Worm (Caenorhabditis elegans) whole organism, L4/young adult: ENCODE data around the gene srt-23.
"Not testable (repeated sequence)": the region's sequence is repeated elsewhere in the genome, so short reads cannot be mapped to it uniquely, and the experiment has no call there.

ENCODE experiments used
- W03F9.2 ChIP-seq: fragments of 150-350 bp; optimal IDR thresholded peaks from 2 replicates; lab custom pipeline; 2014; ENCODE audit warnings: missing biosample characterization, missing genetic modification characterization
- dao-5 ChIP-seq: sonication (generic microtip); optimal IDR thresholded peaks from 2 replicates; lab custom pipeline; 2016; ENCODE audit warnings: missing genotype, missing genetic modification characterization, moderate library complexity, missing compliant biosample characterization
- him-1 ChIP-seq: sonication (generic microtip); optimal IDR thresholded peaks from 2 replicates; lab custom pipeline; 2016; ENCODE audit warnings: missing genotype, missing genetic modification reagents, missing genetic modification characterization, missing compliant biosample characterization

srt-23 gene

ce11 chrIV:760267-760666 lies 3.7 kb downstream of the srt-23 start, which contains the start of gene gst-40:
TSS of gene gst-40 (plus strand) at chrIV:760502.
- TF ChIP-seq W03F9.2 (no peak), him-1 (tag; lab: Kevin White, UChicago) (no peak), dao-5 (tag; lab: Kevin White, UChicago) (no peak)

ce11 chrIV:762016-762459 lies 5.5 kb downstream of the srt-23 start:
- TF ChIP-seq dao-5 (tag; lab: Kevin White, UChicago), result no peak
- TF ChIP-seq W03F9.2, result no peak
- TF ChIP-seq him-1 (tag; lab: Kevin White, UChicago), result no peak

ce11 chrIV:762486-763376 lies 6.2 kb downstream of the srt-23 start:
- no peak for TF ChIP-seq dao-5 (tag; lab: Kevin White, UChicago)
- TF ChIP-seq W03F9.2, result no peak
- TF ChIP-seq him-1 (tag; lab: Kevin White, UChicago), result no peak

ce11 chrIV:763377-764063 lies 7.0 kb downstream of the srt-23 start, which contains the start of gene col-103:
TSS of gene col-103 (minus strand) at chrIV:763678.
- no peak for TF ChIP-seq W03F9.2
- TF ChIP-seq dao-5 (tag; lab: Kevin White, UChicago), result no peak
- no peak for TF ChIP-seq him-1 (tag; lab: Kevin White, UChicago)

- no peak for TF ChIP-seq him-1 (tag; lab: Kevin White, UChicago)
- no peak for TF ChIP-seq W03F9.2
- no peak for TF ChIP-seq dao-5 (tag; lab: Kevin White, UChicago)
Observed at ce11 chrIV:768312-768711, 11.8 kb downstream of the srt-23 start, which contains the start of gene F56B3.2. TSS of gene F56B3.2 (minus strand) at chrIV:768584.

ce11 chrIV:771061-771460 lies 14.5 kb downstream of the srt-23 start, which contains the start of gene F56B3.9:
TSS of gene F56B3.9 (plus strand) at chrIV:771361.
- not testable (repeated sequence) for TF ChIP-seq W03F9.2; dao-5 (tag; lab: Kevin White, UChicago); him-1 (tag; lab: Kevin White, UChicago)

- TF ChIP-seq W03F9.2, result no peak
- no peak for TF ChIP-seq dao-5 (tag; lab: Kevin White, UChicago)
- TF ChIP-seq him-1 (tag; lab: Kevin White, UChicago), result no peak
Observed at ce11 chrIV:772931-773330, 16.4 kb downstream of the srt-23 start, which contains the start of gene mrpl-2. TSS of gene mrpl-2 (plus strand) at chrIV:773237.

ce11 chrIV:773580-773979 lies 17.1 kb downstream of the srt-23 start:
- TF ChIP-seq W03F9.2 (no peak), dao-5 (tag; lab: Kevin White, UChicago) (no peak), him-1 (tag; lab: Kevin White, UChicago) (no peak)

- TF ChIP-seq W03F9.2, result no peak
- TF ChIP-seq him-1 (tag; lab: Kevin White, UChicago), result no peak
- no peak for TF ChIP-seq dao-5 (tag; lab: Kevin White, UChicago)
Observed at ce11 chrIV:778484-778883, 22.0 kb downstream of the srt-23 start, which contains the start of gene ugt-52. TSS of gene ugt-52 (plus strand) at chrIV:778784.

ce11 chrIV:782393-782792 lies 25.9 kb downstream of the srt-23 start:
- no peak for TF ChIP-seq him-1 (tag; lab: Kevin White, UChicago)
- no peak for TF ChIP-seq W03F9.2
- TF ChIP-seq dao-5 (tag; lab: Kevin White, UChicago), result no peak

- no peak for TF ChIP-seq him-1 (tag; lab: Kevin White, UChicago)
- TF ChIP-seq dao-5 (tag; lab: Kevin White, UChicago), result no peak
Observed at ce11 chrIV:787755-788154, 31.2 kb downstream of the srt-23 start, which contains the start of gene F56B3.6. TSS of gene F56B3.6 (plus strand) at chrIV:788055.

- TF ChIP-seq W03F9.2 (no peak), him-1 (tag; lab: Kevin White, UChicago) (no peak), dao-5 (tag; lab: Kevin White, UChicago) (no peak)
Observed at ce11 chrIV:794275-794674, 37.8 kb downstream of the srt-23 start, which contains the start of gene F56B3.4. TSS of gene F56B3.4 (minus strand) at chrIV:794275.

- TF ChIP-seq dao-5 (tag; lab: Kevin White, UChicago) (no peak), W03F9.2 (no peak), him-1 (tag; lab: Kevin White, UChicago) (no peak)
Observed at ce11 chrIV:795383-795872, 38.9 kb downstream of the srt-23 start, which contains the start of gene skr-18. TSS of gene skr-18 (minus strand) at chrIV:795433.
